Fruit fly (Drosophila melanogaster) whole organism, embryonic: ENCODE measurements around the gene CG7889.

Experiments
- B-H1 ChIP-seq: fragments of 200-800 bp; sonication (Bioruptor generic); IDR thresholded peaks from 3 replicates; pipeline ENCODE4 v1.3.6; 2022; ENCODE audit warnings: missing biosample characterization, missing genetic modification characterization
- C15 ChIP-seq: fragments of 200-800 bp; sonication (Bioruptor generic); IDR thresholded peaks from 3 replicates; pipeline ENCODE4 v1.3.6; 2022; ENCODE audit warnings: missing biosample characterization, missing genetic modification characterization
- CG10267 ChIP-seq: fragments of 200-800 bp; sonication (Bioruptor generic); optimal IDR thresholded peaks from 2 replicates; lab custom pipeline; 2018; ENCODE audit warnings: missing biosample characterization, mild to moderate bottlenecking, missing genetic modification characterization, moderate library complexity
- CG10565 ChIP-seq: fragments of 200-800 bp; sonication (Bioruptor generic); optimal IDR thresholded peaks from 3 replicates; lab custom pipeline; 2016; ENCODE audit warnings: missing biosample characterization, mild to moderate bottlenecking, missing genetic modification characterization
- CG11093 ChIP-seq: fragments of 200-800 bp; sonication (Bioruptor generic); IDR thresholded peaks from 3 replicates; pipeline ENCODE4 v1.3.6; 2022; ENCODE audit warnings: missing biosample characterization, missing genetic modification characterization
- CG11247 ChIP-seq: fragments of 200-800 bp; sonication (Bioruptor generic); IDR thresholded peaks from 2 replicates; pipeline ENCODE4 v1.3.6; 2022; ENCODE audit warnings: missing biosample characterization, missing genetic modification characterization
- CG12236 ChIP-seq: fragments of 200-800 bp; sonication (Bioruptor generic); optimal IDR thresholded peaks from 2 replicates; lab custom pipeline; 2016; ENCODE audit warnings: missing biosample characterization, missing genetic modification characterization
- CG12299 ChIP-seq: fragments of 200-800 bp; sonication (Bioruptor generic); optimal IDR thresholded peaks from 2 replicates; lab custom pipeline; 2018; ENCODE audit warnings: missing biosample characterization, mild to moderate bottlenecking, missing genetic modification characterization
- CG17359 ChIP-seq: fragments of 200-800 bp; sonication (Bioruptor generic); optimal IDR thresholded peaks from 3 replicates; lab custom pipeline; 2018; ENCODE audit warnings: missing biosample characterization, mild to moderate bottlenecking, missing genetic modification characterization, moderate library complexity
- CG18011 ChIP-seq: fragments of 200-800 bp; sonication (Bioruptor generic); optimal IDR thresholded peaks from 2 replicates; lab custom pipeline; 2017; ENCODE audit warnings: missing biosample characterization, missing genetic modification characterization, mild to moderate bottlenecking, moderate library complexity, missing genotype
- CG2116 ChIP-seq: fragments of 200-800 bp; sonication (Bioruptor generic); optimal IDR thresholded peaks from 3 replicates; lab custom pipeline; 2018; ENCODE audit warnings: missing biosample characterization, mild to moderate bottlenecking, missing genetic modification characterization
- CG32532 ChIP-seq: fragments of 200-800 bp; sonication (Bioruptor generic); IDR thresholded peaks from 2 replicates; pipeline ENCODE4 v1.3.6; 2022; ENCODE audit warnings: missing biosample characterization, missing genetic modification characterization
- CG42726 ChIP-seq: fragments of 200-800 bp; sonication (Bioruptor generic); IDR thresholded peaks from 2 replicates; pipeline ENCODE4 v1.3.6; 2022; ENCODE audit warnings: missing biosample characterization, missing genetic modification characterization; ENCODE audit not compliant: partially characterized antibody
- CG43689 ChIP-seq: fragments of 200-800 bp; sonication (Bioruptor generic); IDR thresholded peaks from 2 replicates; pipeline ENCODE4 v1.3.6; 2022; ENCODE audit warnings: missing biosample characterization, missing genetic modification characterization
- CG4820 ChIP-seq: fragments of 200-800 bp; sonication (Bioruptor generic); optimal IDR thresholded peaks from 3 replicates; lab custom pipeline; 2016; ENCODE audit warnings: missing biosample characterization, missing genetic modification characterization
- CG4854 ChIP-seq: fragments of 200-800 bp; sonication (Bioruptor generic); optimal IDR thresholded peaks from 2 replicates; lab custom pipeline; 2016; ENCODE audit warnings: missing biosample characterization, missing genetic modification characterization, inconsistent platforms
- CG6254 ChIP-seq: fragments of 200-800 bp; sonication (Bioruptor generic); optimal IDR thresholded peaks from 3 replicates; lab custom pipeline; 2017; ENCODE audit warnings: mild to moderate bottlenecking, missing biosample characterization, missing genetic modification reagents, missing genetic modification characterization
- CG6813 ChIP-seq: fragments of 200-800 bp; sonication (Bioruptor generic); optimal IDR thresholded peaks from 2 replicates; lab custom pipeline; 2017; ENCODE audit warnings: missing biosample characterization, missing genetic modification characterization, mild to moderate bottlenecking, moderate library complexity, missing genetic modification reagents
- CG8290 ChIP-seq, 3 experiments: fragments of 200-800 bp; sonication (Bioruptor generic); optimal IDR thresholded peaks; 2 replicates each; lab custom pipeline; 2016 to 2019; ENCODE audit warnings: missing biosample characterization in 3 of 3, missing genetic modification characterization in 3 of 3, mild to moderate bottlenecking in 2 of 3, moderate library complexity in 1 of 3
- CG9817 ChIP-seq: fragments of 200-800 bp; sonication (Bioruptor generic); optimal IDR thresholded peaks from 2 replicates; lab custom pipeline; 2018; ENCODE audit warnings: missing biosample characterization, mild to moderate bottlenecking, missing genetic modification characterization, moderate library complexity
- CG9876 ChIP-seq: fragments of 200-800 bp; sonication (Bioruptor generic); optimal IDR thresholded peaks from 2 replicates; lab custom pipeline; 2016; ENCODE audit warnings: missing biosample characterization, missing genetic modification characterization
- Camta ChIP-seq: fragments of 200-800 bp; sonication (Bioruptor generic); optimal IDR thresholded peaks from 2 replicates; lab custom pipeline; 2016; ENCODE audit warnings: missing biosample characterization, missing genetic modification characterization
- Chrac-16 ChIP-seq: fragments of 200-800 bp; sonication (Bioruptor generic); optimal IDR thresholded peaks from 3 replicates; lab custom pipeline; 2016; ENCODE audit warnings: missing biosample characterization, missing genetic modification characterization
- D19A ChIP-seq: fragments of 200-800 bp; optimal IDR thresholded peaks from 3 replicates; lab custom pipeline; 2019; ENCODE audit warnings: missing biosample characterization, mild to moderate bottlenecking, missing genetic modification characterization, moderate library complexity
- Dp ChIP-seq: fragments of 200-800 bp; sonication (Bioruptor generic); optimal IDR thresholded peaks from 2 replicates; lab custom pipeline; 2018; ENCODE audit warnings: missing biosample characterization, mild to moderate bottlenecking, missing genetic modification characterization, moderate library complexity
- Ets65A ChIP-seq: fragments of 200-800 bp; sonication (Bioruptor generic); peaks from one replicate; lab custom pipeline; 2016; ENCODE audit warnings: missing biosample characterization, missing genetic modification characterization
- Hey ChIP-seq: fragments of 200-800 bp; sonication (Bioruptor generic); optimal IDR thresholded peaks from 3 replicates; lab custom pipeline; 2018; ENCODE audit warnings: missing biosample characterization, mild to moderate bottlenecking, missing genetic modification characterization
- HmgZ ChIP-seq: fragments of 200-800 bp; sonication (Bioruptor generic); optimal IDR thresholded peaks from 2 replicates; lab custom pipeline; 2018; ENCODE audit warnings: missing biosample characterization, mild to moderate bottlenecking, missing genetic modification characterization
- Jarid2 ChIP-seq: fragments of 200-800 bp; sonication (Bioruptor generic); optimal IDR thresholded peaks from 3 replicates; lab custom pipeline; 2017; ENCODE audit warnings: mild to moderate bottlenecking, missing biosample characterization, missing genetic modification reagents, missing genetic modification characterization
- Kr ChIP-seq: fragments of 200-800 bp; sonication (Bioruptor generic); optimal IDR thresholded peaks from 2 replicates; lab custom pipeline; 2017; ENCODE audit warnings: missing biosample characterization, mild to moderate bottlenecking, missing genetic modification characterization
- Mes4 ChIP-seq: fragments of 200-800 bp; sonication (Bioruptor generic); optimal IDR thresholded peaks from 2 replicates; lab custom pipeline; 2016; ENCODE audit warnings: missing biosample characterization, missing genetic modification characterization
- Ravus ChIP-seq: fragments of 200-800 bp; sonication (Bioruptor generic); IDR thresholded peaks from 2 replicates; pipeline ENCODE4 v1.3.6; 2022; ENCODE audit warnings: missing biosample characterization, missing genetic modification characterization
- Scr ChIP-seq: fragments of 200-800 bp; sonication (Bioruptor generic); IDR thresholded peaks from 2 replicates; pipeline ENCODE4 v1.3.6; 2022; ENCODE audit warnings: missing biosample characterization, missing genetic modification characterization; ENCODE audit not compliant: partially characterized antibody
- Ssrp ChIP-seq: fragments of 200-800 bp; sonication (Bioruptor generic); optimal IDR thresholded peaks from 2 replicates; lab custom pipeline; 2018; ENCODE audit warnings: missing biosample characterization, mild to moderate bottlenecking, missing genetic modification characterization, moderate library complexity
- Usf ChIP-seq: fragments of 200-800 bp; sonication (Bioruptor generic); optimal IDR thresholded peaks from 2 replicates; lab custom pipeline; 2017; ENCODE audit warnings: missing genotype, missing biosample characterization, missing genetic modification characterization
- br ChIP-seq: fragments of >200 bp; optimal IDR thresholded peaks from 2 replicates; lab custom pipeline; 2017
- bsh ChIP-seq, 2 experiments: fragments of 200-800 bp; sonication (Bioruptor generic); optimal IDR thresholded peaks; 2 replicates each; lab custom pipeline; 2017 to 2018; ENCODE audit warnings: mild to moderate bottlenecking in 2 of 2, missing biosample characterization in 2 of 2, missing genetic modification characterization in 2 of 2, moderate library complexity in 1 of 2
- chif ChIP-seq, 2 experiments: fragments of 200-800 bp; sonication (Bioruptor generic); optimal IDR thresholded peaks; 3 replicates each; lab custom pipeline; 2016; ENCODE audit warnings: missing biosample characterization in 2 of 2, missing genetic modification characterization in 2 of 2
- crc ChIP-seq: fragments of 200-800 bp; sonication (Bioruptor generic); optimal IDR thresholded peaks from 2 replicates; lab custom pipeline; 2016; ENCODE audit warnings: missing biosample characterization, missing genetic modification characterization
- danr ChIP-seq: fragments of 200-800 bp; sonication (Bioruptor generic); IDR thresholded peaks from 2 replicates; pipeline ENCODE4 v1.3.6; 2022; ENCODE audit warnings: missing biosample characterization, missing genetic modification characterization
- gce ChIP-seq: fragments of 200-800 bp; sonication (Bioruptor generic); IDR thresholded peaks from 3 replicates; pipeline ENCODE4 v1.3.6; 2022; ENCODE audit warnings: missing biosample characterization, missing genetic modification characterization
- gcm2 ChIP-seq: fragments of 200-800 bp; sonication (Bioruptor generic); optimal IDR thresholded peaks from 2 replicates; lab custom pipeline; 2016; ENCODE audit warnings: missing biosample characterization, missing genetic modification characterization
- insv ChIP-seq, 2 experiments: fragments of 200-800 bp; sonication (Bioruptor generic); optimal IDR thresholded peaks; 3 replicates each; lab custom pipeline; 2016 to 2018; ENCODE audit warnings: missing biosample characterization in 2 of 2, missing genetic modification characterization in 2 of 2
- kay ChIP-seq: fragments of 200-800 bp; sonication (Bioruptor generic); optimal IDR thresholded peaks from 2 replicates; lab custom pipeline; 2016; ENCODE audit warnings: missing biosample characterization, missing genetic modification characterization
- lab ChIP-seq: fragments of 200-800 bp; sonication (Bioruptor generic); optimal IDR thresholded peaks from 3 replicates; lab custom pipeline; 2017; ENCODE audit warnings: missing biosample characterization, missing genetic modification characterization, mild to moderate bottlenecking, moderate library complexity, missing genetic modification reagents
- lov ChIP-seq, 2 experiments: fragments of 200-800 bp in 1 of 2; fragments of >200 bp in 1 of 2; sonication (Bioruptor generic) in 1 of 2; IDR thresholded peaks in 1 of 2; optimal IDR thresholded peaks in 1 of 2; 2 replicates in 1 of 2; 3 replicates in 1 of 2; pipeline versions ENCODE4 v1.3.6 to Lab custom; 2017 to 2022; ENCODE audit warnings: missing biosample characterization in 1 of 2, missing genetic modification characterization in 1 of 2
- mam ChIP-seq: fragments of 200-800 bp; sonication (Bioruptor generic); optimal IDR thresholded peaks from 3 replicates; lab custom pipeline; 2016; ENCODE audit warnings: missing biosample characterization, missing genetic modification characterization
- oc ChIP-seq: fragments of 200-800 bp; sonication (Bioruptor generic); optimal IDR thresholded peaks from 2 replicates; lab custom pipeline; 2018; ENCODE audit warnings: missing biosample characterization, mild to moderate bottlenecking, missing genetic modification characterization, moderate library complexity
- ranshi ChIP-seq: fragments of 200-800 bp; sonication (Bioruptor generic); IDR thresholded peaks from 2 replicates; pipeline ENCODE4 v1.3.6; 2022; ENCODE audit warnings: missing biosample characterization, missing genetic modification characterization

CG7889 gene

dm6 chrX:19289318-19289970 is 46.0 kb downstream of the CG7889 start (continued):
- TF ChIP-seq Ets65A (GFP tag; lab: Kevin White, UChicago) = peak; percentile 98
- peak; percentile 50 for TF ChIP-seq crc
- TF ChIP-seq CG6254 (GFP tag; lab: Kevin White, UChicago) = peak; percentile 65
- no peak for TF ChIP-seq Kr (GFP tag; lab: Kevin White, UChicago)
- TF ChIP-seq CG4820 (GFP tag; lab: Kevin White, UChicago) = peak; percentile 88
- TF ChIP-seq CG10267 (tag; lab: Kevin White, UChicago) = peak; percentile 72
- TF ChIP-seq CG9876 (GFP tag; lab: Kevin White, UChicago) = peak; percentile 58
- peak; percentile 88 for TF ChIP-seq gcm2 (GFP tag; lab: Kevin White, UChicago)
- TF ChIP-seq CG32532 (GFP tag; lab: Robert Waterston, UW) = peak; percentile 83
- TF ChIP-seq br (lab: Kevin White, UChicago) = no peak
- peak; percentile 90 for TF ChIP-seq lab
- peak; percentile 87 for TF ChIP-seq CG11093 (GFP tag; lab: Robert Waterston, UW)
- TF ChIP-seq Mes4 = peak; percentile 90
- TF ChIP-seq kay (GFP tag; lab: Kevin White, UChicago) = peak; percentile 72
- peak; percentile 95 for TF ChIP-seq oc
- TF ChIP-seq chif (GFP tag; optimal IDR thresholded peaks at IDR 0.05; lab: Kevin White, UChicago) = peak; percentile 86 to 91
- TF ChIP-seq CG12299 (tag; lab: Kevin White, UChicago) = peak; percentile 83
- peak; percentile 74 for TF ChIP-seq HmgZ (tag; lab: Kevin White, UChicago)
- TF ChIP-seq CG11247 (GFP tag; lab: Robert Waterston, UW) = peak; percentile 87
- TF ChIP-seq danr (GFP tag; lab: Robert Waterston, UW) = peak; percentile 87
- peak; percentile 57 for TF ChIP-seq CG12236 (GFP tag; lab: Kevin White, UChicago)
- TF ChIP-seq Hey (tag; lab: Kevin White, UChicago) = peak; percentile 8
- TF ChIP-seq Chrac-16 = peak; percentile 83
- TF ChIP-seq Ravus (GFP tag; lab: Robert Waterston, UW) = peak; percentile 58
- TF ChIP-seq Usf (GFP tag; lab: Kevin White, UChicago) = peak; percentile 62
- 0 out of 3 replicates have a peak, but pooled peaks have one; percentile 58 for TF ChIP-seq C15 (GFP tag; lab: Robert Waterston, UW)
- TF ChIP-seq CG8290 (GFP tag; optimal IDR thresholded peaks at IDR 0.05; lab: Kevin White, UChicago) = peak; percentile 45
- peak; percentile 22 to 96 for TF ChIP-seq CG8290 (tag; optimal IDR thresholded peaks at IDR 0.05; lab: Kevin White, UChicago)
- TF ChIP-seq Dp (GFP tag; lab: Kevin White, UChicago) = no peak
- peak; percentile 46 for TF ChIP-seq CG2116
- peak; percentile 77 for TF ChIP-seq CG43689 (GFP tag; lab: Robert Waterston, UW)
- peak; percentile 43 for TF ChIP-seq Jarid2 (GFP tag; lab: Kevin White, UChicago)
- peak in 1 of 2 experiments; percentile 6 for TF ChIP-seq insv (GFP tag; optimal IDR thresholded peaks at IDR 0.05; lab: Kevin White, UChicago)
- peak; percentile 89 for TF ChIP-seq CG9817
- peak; percentile 59 for TF ChIP-seq CG10565 (GFP tag; lab: Kevin White, UChicago)
- no peak for TF ChIP-seq lov (optimal IDR thresholded peaks at IDR 0.05; lab: Kevin White, UChicago)
- peak; percentile 92 for TF ChIP-seq lov (GFP tag; IDR thresholded peaks at IDR 0.05; lab: Robert Waterston, UW)
- no peak for TF ChIP-seq Scr
- peak; percentile 71 to 93 for TF ChIP-seq bsh (GFP tag; optimal IDR thresholded peaks at IDR 0.05; lab: Kevin White, UChicago)
- peak; percentile 35 for TF ChIP-seq CG18011 (GFP tag; lab: Kevin White, UChicago)
- peak; percentile 82 for TF ChIP-seq CG4854 (GFP tag; lab: Kevin White, UChicago)
- peak; percentile 94 for TF ChIP-seq CG17359 (tag; lab: Kevin White, UChicago)
- peak; percentile 89 for TF ChIP-seq B-H1 (GFP tag; lab: Robert Waterston, UW)
- no peak for TF ChIP-seq CG42726 (GFP tag; lab: Robert Waterston, UW)
- TF ChIP-seq Ssrp (tag; lab: Kevin White, UChicago) = peak; percentile 82
- TF ChIP-seq gce (GFP tag; lab: Robert Waterston, UW) = peak; percentile 93
- peak; percentile 78 for TF ChIP-seq D19A
- peak; percentile 81 for TF ChIP-seq Camta (GFP tag; lab: Kevin White, UChicago)
- TF ChIP-seq mam (GFP tag; lab: Kevin White, UChicago) = peak; percentile 82
- TF ChIP-seq ranshi = peak; percentile 84
- TF ChIP-seq CG6813 = peak; percentile 82
